Worm (Caenorhabditis elegans) whole organism, L1 larva: ENCODE measurements around the gene irld-67.

Source experiments
- C16A3.4 ChIP-seq: fragments of 150-350 bp; optimal IDR thresholded peaks from 2 replicates; lab custom pipeline; 2014; ENCODE audit warnings: missing biosample characterization, missing genetic modification characterization
- ceh-8 ChIP-seq: fragments of 200-800 bp; sonication (Bioruptor generic); optimal IDR thresholded peaks from 2 replicates; lab custom pipeline; 2018; ENCODE audit warnings: mild to moderate bottlenecking, missing genetic modification characterization, moderate library complexity, missing compliant biosample characterization
- ces-1 ChIP-seq: fragments of 150-350 bp; optimal IDR thresholded peaks from 2 replicates; lab custom pipeline; 2014; ENCODE audit warnings: missing biosample characterization, missing genetic modification reagents, missing genetic modification characterization
- dpl-1 ChIP-seq, 3 experiments: fragments of 150-350 bp in 2 of 3; sonication (generic microtip) in 1 of 3; optimal IDR thresholded peaks; 2 replicates each; lab custom pipeline; 2014 to 2017; ENCODE audit warnings: missing biosample characterization in 3 of 3, missing genetic modification characterization in 3 of 3, missing genetic modification reagents in 3 of 3
- dsc-1 ChIP-seq: sonication (generic microtip); optimal IDR thresholded peaks from 2 replicates; lab custom pipeline; 2016; ENCODE audit warnings: mild to moderate bottlenecking, missing genetic modification characterization, missing compliant biosample characterization
- efl-1 ChIP-seq, 4 experiments: fragments of 150-350 bp; optimal IDR thresholded peaks in 3 of 4; peaks in 1 of 4; 1 replicate in 1 of 4; 2 replicates in 3 of 4; lab custom pipeline; 2014; ENCODE audit warnings: missing biosample characterization in 2 of 4, missing genetic modification characterization in 2 of 4, missing genetic modification reagents in 2 of 4
- egl-13 ChIP-seq: sonication (generic microtip); optimal IDR thresholded peaks from 2 replicates; lab custom pipeline; 2016; ENCODE audit warnings: missing genotype, missing genetic modification reagents, missing genetic modification characterization, missing compliant biosample characterization
- elt-2 ChIP-seq: sonication (generic microtip); optimal IDR thresholded peaks from 2 replicates; lab custom pipeline; 2016; ENCODE audit warnings: missing genetic modification characterization, mild to moderate bottlenecking, inconsistent platforms, missing compliant biosample characterization, missing genetic modification reagents
- elt-3 ChIP-seq, 6 experiments: fragments of 150-350 bp in 1 of 6; sonication (generic microtip); optimal IDR thresholded peaks; 2 replicates each; lab custom pipeline; 2017 to 2018; ENCODE audit warnings: missing biosample characterization in 6 of 6, missing genetic modification characterization in 6 of 6, inconsistent platforms in 1 of 6
- ets-5 ChIP-seq: fragments of 200-800 bp; sonication (Bioruptor generic); IDR thresholded peaks from 2 replicates; pipeline ENCODE4 v1.3.6; 2022; ENCODE audit warnings: missing genetic modification characterization, missing compliant biosample characterization
- fkh-10 ChIP-seq: sonication (generic microtip); optimal IDR thresholded peaks from 2 replicates; lab custom pipeline; 2017; ENCODE audit warnings: missing biosample characterization, missing genetic modification reagents, missing genetic modification characterization
- fos-1 ChIP-seq: fragments of 150-350 bp; optimal IDR thresholded peaks from 2 replicates; lab custom pipeline; 2014; ENCODE audit warnings: missing biosample characterization, missing genetic modification characterization
- lin-15B ChIP-seq: fragments of 150-350 bp; sonication (generic microtip); optimal IDR thresholded peaks from 3 replicates; lab custom pipeline; 2014; ENCODE audit warnings: missing biosample characterization, missing genetic modification characterization
- lir-3 ChIP-seq: sonication (generic microtip); optimal IDR thresholded peaks from 2 replicates; lab custom pipeline; 2016; ENCODE audit warnings: mild to moderate bottlenecking, missing genetic modification characterization, moderate library complexity, missing compliant biosample characterization; ENCODE audit not compliant: poor library complexity
- mab-9 ChIP-seq: fragments of 200-800 bp; sonication (Bioruptor generic); IDR thresholded peaks from 2 replicates; pipeline ENCODE4 v1.3.6; 2022; ENCODE audit warnings: missing genetic modification reagents, missing genetic modification characterization, missing compliant biosample characterization
- mdl-1 ChIP-seq, 2 experiments: fragments of 150-350 bp; optimal IDR thresholded peaks; 2 replicates each; lab custom pipeline; 2014 to 2017; ENCODE audit warnings: missing biosample characterization in 2 of 2, missing genetic modification characterization in 2 of 2, inconsistent platforms in 1 of 2
- nhr-47 ChIP-seq: sonication (generic microtip); optimal IDR thresholded peaks from 2 replicates; lab custom pipeline; 2016; ENCODE audit warnings: mild to moderate bottlenecking, missing genetic modification characterization, moderate library complexity, missing compliant biosample characterization
- pag-3 ChIP-seq: sonication (generic microtip); optimal IDR thresholded peaks from 2 replicates; lab custom pipeline; 2017; ENCODE audit warnings: missing genetic modification characterization, mild to moderate bottlenecking, missing compliant biosample characterization, antibody characterized with exemption, borderline replicate concordance; ENCODE audit not compliant: insufficient read depth
- pax-3 ChIP-seq: fragments of 200-800 bp; sonication (Bioruptor generic); optimal IDR thresholded peaks from 2 replicates; lab custom pipeline; 2018; ENCODE audit warnings: mild to moderate bottlenecking, missing genetic modification characterization, moderate library complexity, missing compliant biosample characterization
- rnt-1 ChIP-seq: sonication (generic microtip); optimal IDR thresholded peaks from 2 replicates; lab custom pipeline; 2016; ENCODE audit warnings: mild to moderate bottlenecking, missing genetic modification characterization, moderate library complexity, missing compliant biosample characterization
- skn-1 ChIP-seq: fragments of 150-350 bp; optimal IDR thresholded peaks from 2 replicates; lab custom pipeline; 2014; ENCODE audit warnings: missing biosample characterization, missing genetic modification characterization
- sptf-1 ChIP-seq: fragments of 150-350 bp; optimal IDR thresholded peaks from 2 replicates; lab custom pipeline; 2014; ENCODE audit warnings: missing biosample characterization, missing genetic modification characterization
- swsn-7 ChIP-seq: sonication (generic microtip); optimal IDR thresholded peaks from 2 replicates; lab custom pipeline; 2016; ENCODE audit warnings: missing genetic modification characterization, missing compliant biosample characterization
- tbx-2 ChIP-seq: sonication (generic microtip); optimal IDR thresholded peaks from 2 replicates; lab custom pipeline; 2016; ENCODE audit warnings: missing genetic modification characterization, missing compliant biosample characterization
- tlp-1 ChIP-seq: fragments of 150-350 bp; optimal IDR thresholded peaks from 2 replicates; lab custom pipeline; 2014; ENCODE audit warnings: missing biosample characterization, missing genetic modification characterization
- unc-62 ChIP-seq: fragments of 150-350 bp; optimal IDR thresholded peaks from 2 replicates; lab custom pipeline; 2014; ENCODE audit warnings: missing biosample characterization, missing genetic modification reagents, missing genetic modification characterization
- unc-86 ChIP-seq: sonication (generic microtip); optimal IDR thresholded peaks from 2 replicates; lab custom pipeline; 2016; ENCODE audit warnings: missing genetic modification characterization, missing compliant biosample characterization
- ztf-11 ChIP-seq, 2 experiments: sonication (generic microtip); optimal IDR thresholded peaks; 2 replicates each; lab custom pipeline; 2016 to 2017; ENCODE audit warnings: missing genetic modification characterization in 2 of 2, missing biosample characterization in 1 of 2, missing compliant biosample characterization in 1 of 2
- ztf-4 ChIP-seq: fragments of 150-350 bp; optimal IDR thresholded peaks from 2 replicates; lab custom pipeline; 2014; ENCODE audit warnings: missing biosample characterization, missing genetic modification characterization

Gene irld-67

DNA sequence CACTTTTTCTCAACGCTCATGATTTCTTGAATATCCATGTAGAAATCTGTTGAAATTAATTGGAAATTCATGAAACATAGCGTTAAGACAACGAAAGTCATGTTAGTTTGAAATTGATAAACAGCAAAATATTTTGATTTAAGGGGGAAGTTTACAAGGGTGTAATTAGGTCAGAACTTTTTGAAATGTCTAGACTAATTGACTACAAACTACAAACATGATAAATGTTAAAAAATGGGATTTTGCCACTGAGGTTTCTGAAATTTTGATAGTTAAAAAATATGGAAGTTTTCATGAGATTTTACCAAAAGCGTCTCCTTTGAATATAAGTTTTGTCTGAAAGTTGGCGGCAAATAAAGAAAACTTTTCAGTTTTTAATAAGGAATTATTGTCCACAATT, 3.6 kb upstream of the irld-67 start, which contains the start of gene irld-65:
Gene irld-65 (minus strand): TSS at position 101 of the 400 bp plus-strand sequence.
- TF ChIP-seq unc-62 (no peak), fkh-10 (GFP tag; lab: Kevin White, UChicago) (no peak), ztf-4 (tag; lab: Kevin White, UChicago) (no peak), ces-1 (no peak), pag-3 (no peak), rnt-1 (tag; lab: Kevin White, UChicago) (no peak), C16A3.4 (tag; lab: Kevin White, UChicago) (no peak), swsn-7 (tag; lab: Kevin White, UChicago) (no peak), unc-86 (tag; lab: Kevin White, UChicago) (no peak)

DNA sequence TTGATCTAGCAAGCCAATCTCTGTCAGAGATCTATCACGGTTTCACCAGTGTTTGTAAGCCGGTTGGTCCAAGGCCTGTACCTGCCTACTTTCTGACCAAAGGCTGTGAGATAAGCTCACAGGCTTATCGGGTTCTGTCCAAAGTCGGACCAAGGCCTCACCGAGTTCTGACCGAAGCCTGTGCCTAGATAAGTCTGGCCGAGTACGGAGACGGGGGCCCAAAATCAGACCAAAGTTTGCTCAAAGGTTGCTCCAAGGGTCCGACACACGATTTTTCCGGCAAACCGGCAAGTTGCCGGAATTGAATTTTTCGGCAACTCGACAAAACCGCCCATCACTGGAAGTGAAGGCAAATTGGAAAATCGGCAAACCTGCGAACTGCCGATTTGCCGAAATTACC, 2.7 kb downstream of the irld-67 start:
- TF ChIP-seq efl-1 (optimal IDR thresholded peaks at IDR 0.05; lab: Kevin White, UChicago) (no peak), efl-1 (GFP tag; optimal IDR thresholded peaks at IDR 0.05 in 1 of 2; lab: Kevin White, UChicago) (peak in 1 of 2 experiments; percentile 65), nhr-47 (tag; lab: Kevin White, UChicago) (no peak)
- TF ChIP-seq, all 84 proteins: peak for 1

DNA sequence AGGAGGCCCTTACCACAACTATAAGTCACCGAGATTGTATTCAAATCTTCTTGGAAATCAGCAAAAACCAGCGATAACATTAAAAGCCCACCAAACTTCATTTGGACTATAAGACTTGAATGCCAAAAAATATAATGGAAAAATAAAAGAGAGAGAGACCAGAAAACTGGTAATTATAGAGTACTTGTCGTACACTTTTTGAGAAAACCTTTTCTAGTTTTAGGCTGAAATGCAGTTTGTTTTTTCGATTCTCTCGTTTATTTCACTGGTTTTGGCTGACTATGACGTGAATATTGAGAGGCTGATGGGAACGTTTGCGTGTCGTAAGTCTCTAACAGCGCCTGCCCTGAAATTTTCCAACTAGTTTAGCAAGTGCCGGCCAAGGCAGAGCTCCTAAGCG, 3.8 kb downstream of the irld-67 start, which contains the start of the genes irld-64 and irld-63:
Gene irld-64 (minus strand): TSS at position 101 of the 400 bp plus-strand sequence.
Gene irld-63 (plus strand): TSS at position 230 of the 400 bp plus-strand sequence.
- no peak for TF ChIP-seq skn-1

DNA sequence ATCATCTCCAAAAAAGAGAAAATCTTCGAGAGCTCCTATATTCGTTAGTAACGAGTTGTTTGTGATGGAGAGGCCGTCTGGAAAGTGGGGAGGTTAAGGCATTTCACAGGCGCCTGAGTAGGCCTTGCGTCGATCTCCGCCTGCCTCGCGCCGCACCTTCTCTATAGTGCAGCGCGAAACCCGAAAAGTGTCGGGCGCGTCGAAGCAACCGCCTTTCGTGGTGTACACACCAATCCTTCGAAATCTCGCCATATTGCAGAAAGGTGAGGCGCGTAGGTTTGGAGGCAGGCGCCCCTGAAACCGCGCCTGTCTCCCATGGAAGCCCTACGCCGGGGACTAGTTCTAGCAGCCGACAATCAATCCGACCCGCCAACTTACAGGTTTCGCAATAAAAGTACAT, 4.4 kb downstream of the irld-67 start:
- no peak for TF ChIP-seq efl-1 (optimal IDR thresholded peaks at IDR 0.05; lab: Kevin White, UChicago)
- peak in 1 of 2 experiments; percentile 25 for TF ChIP-seq efl-1 (GFP tag; optimal IDR thresholded peaks at IDR 0.05 in 1 of 2; lab: Kevin White, UChicago)
- TF ChIP-seq egl-13: no peak

DNA sequence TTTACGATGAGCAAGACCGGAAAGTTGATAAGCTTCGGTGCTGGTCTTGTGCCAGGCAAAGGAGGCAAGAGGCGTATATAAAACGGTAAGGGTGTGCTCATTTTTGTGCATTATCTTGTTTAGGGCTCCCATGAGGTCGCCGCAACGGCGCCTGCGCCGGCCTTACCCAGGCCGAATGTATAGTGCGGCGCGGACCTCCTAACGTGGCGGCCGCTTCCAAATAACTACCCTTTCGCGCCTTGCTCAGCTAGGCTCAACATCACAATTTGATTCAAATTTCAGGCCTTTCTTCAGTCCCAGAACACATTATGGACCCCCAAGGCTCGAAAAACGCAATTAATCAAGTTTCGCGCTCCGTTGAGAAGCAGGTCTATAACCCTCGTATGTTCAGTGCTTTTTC, 6.7 kb downstream of the irld-67 start, which contains the start of the genes ZK355.3 and ZK355.8:
Gene ZK355.3 (minus strand): TSS at position 101 of the 400 bp plus-strand sequence.
Gene ZK355.8 (plus strand): TSS at position 272 of the 400 bp plus-strand sequence.
- no peak for TF ChIP-seq fos-1 (tag; lab: Kevin White, UChicago)
- TF ChIP-seq ztf-11 (tag; optimal IDR thresholded peaks at IDR 0.05; lab: Kevin White, UChicago): no peak
- TF ChIP-seq lir-3: no peak
- no peak for TF ChIP-seq tlp-1 (tag; lab: Kevin White, UChicago)
- no peak for TF ChIP-seq mab-9 (GFP tag; lab: Robert Waterston, UW)
- TF ChIP-seq C16A3.4 (tag; lab: Kevin White, UChicago): no peak
- TF ChIP-seq pax-3 (tag; lab: Kevin White, UChicago): no peak
- TF ChIP-seq sptf-1 (tag; lab: Kevin White, UChicago): no peak
- TF ChIP-seq elt-3 (tag; optimal IDR thresholded peaks at IDR 0.05; lab: Kevin White, UChicago): no peak
- TF ChIP-seq elt-2 (tag; lab: Kevin White, UChicago): no peak
- no peak for TF ChIP-seq ets-5 (GFP tag; lab: Robert Waterston, UW)
- TF ChIP-seq dpl-1 (GFP tag; optimal IDR thresholded peaks at IDR 0.05; lab: Kevin White, UChicago): no peak
- no peak for TF ChIP-seq unc-86 (tag; lab: Kevin White, UChicago)
- no peak for TF ChIP-seq mdl-1 (tag; optimal IDR thresholded peaks at IDR 0.05; lab: Kevin White, UChicago)
- TF ChIP-seq dsc-1 (tag; lab: Kevin White, UChicago): no peak
- TF ChIP-seq lin-15B (tag; lab: Kevin White, UChicago): no peak

DNA sequence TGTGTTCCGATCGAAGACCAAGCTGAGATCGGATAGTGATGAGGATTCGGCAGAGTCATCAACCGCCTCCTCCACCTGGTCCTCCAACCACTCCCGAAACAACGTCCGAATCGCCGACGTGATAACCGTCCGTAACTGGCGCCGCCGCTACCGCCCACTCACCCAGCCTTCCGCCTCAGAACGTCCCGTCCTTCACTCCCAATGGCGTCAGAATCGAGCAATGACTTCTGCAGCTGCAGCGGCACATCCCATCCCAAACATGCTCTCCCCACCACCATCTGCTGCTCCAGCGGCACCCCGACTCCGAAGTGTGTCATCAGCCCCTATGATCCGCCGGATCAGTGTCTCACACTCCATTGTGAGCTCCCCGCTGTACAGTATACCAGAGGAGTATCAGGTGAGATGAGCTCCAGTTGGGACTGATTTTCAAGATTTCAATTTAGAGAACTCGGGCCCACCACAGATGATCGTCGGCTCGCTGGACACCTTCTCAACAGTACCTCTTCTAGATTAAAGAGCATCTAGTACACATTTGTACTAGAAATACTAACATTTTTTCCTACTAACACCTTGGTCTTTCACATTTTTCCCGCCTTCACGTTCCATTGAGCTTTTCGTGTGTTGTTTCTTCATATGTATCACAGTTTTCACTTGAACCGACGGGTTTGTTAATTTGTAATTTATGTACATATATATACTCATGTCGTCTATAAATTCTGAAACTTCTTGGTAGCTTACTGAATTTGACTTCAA, 8.3 kb downstream of the irld-67 start:
- TF ChIP-seq ceh-8 (no peak), tbx-2 (no peak), efl-1 (optimal IDR thresholded peaks at IDR 0.05; lab: Kevin White, UChicago) (no peak), efl-1 (GFP tag; optimal IDR thresholded peaks at IDR 0.05 in 1 of 2; lab: Kevin White, UChicago) (peak in 1 of 2 experiments; percentile 51)
